Worm (Caenorhabditis elegans): ENCODE measurements around the gene F52H2.5.

DNA sequence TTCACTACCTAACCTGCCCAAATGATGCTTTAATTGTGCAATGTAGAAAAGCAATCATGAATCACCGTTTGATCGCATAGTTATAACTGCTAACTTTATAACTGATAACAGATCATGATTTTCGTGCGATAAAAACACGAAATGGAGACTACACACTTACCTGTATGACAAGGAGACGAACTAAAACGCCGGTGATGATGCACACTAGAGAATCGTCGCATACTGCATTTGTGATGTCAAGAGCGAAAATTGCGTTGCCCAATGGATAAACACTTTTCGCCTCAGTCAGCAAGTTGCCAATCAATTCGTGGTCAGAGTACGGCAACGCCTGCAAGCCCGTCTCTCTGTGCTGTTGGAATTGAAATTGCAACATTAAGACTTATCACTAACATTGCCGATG is 9.2 kb upstream of the F52H2.5 start:
- TF ChIP-seq alr-1 (tag; optimal IDR thresholded peaks at IDR 0.05) (no peak), dmd-4 (tag; optimal IDR thresholded peaks at IDR 0.05) (no peak), ceh-16 (tag; optimal IDR thresholded peaks at IDR 0.05) (no peak), nhr-25 (tag; optimal IDR thresholded peaks at IDR 0.05) (no peak)

All from whole organism, L2 larva.